Worm (Caenorhabditis elegans) whole organism, late embryonic: ENCODE data around the gene T06D8.10.

ENCODE experiments used
- C38D4.7 ChIP-seq: fragments of 200-800 bp; sonication (Bioruptor generic); optimal IDR thresholded peaks from 2 replicates; lab custom pipeline; 2018; ENCODE audit warnings: mild to moderate bottlenecking, missing genetic modification characterization, moderate library complexity, missing compliant biosample characterization
- F13H6.1 ChIP-seq: sonication (generic microtip); optimal IDR thresholded peaks from 2 replicates; lab custom pipeline; 2016; ENCODE audit warnings: missing genetic modification characterization, missing compliant biosample characterization
- K02D7.2 ChIP-seq: sonication (generic microtip); optimal IDR thresholded peaks from 2 replicates; lab custom pipeline; 2017; ENCODE audit warnings: mild to moderate bottlenecking, missing genetic modification characterization, missing compliant biosample characterization
- K09A11.1 ChIP-seq: sonication (generic microtip); optimal IDR thresholded peaks from 2 replicates; lab custom pipeline; 2017; ENCODE audit warnings: antibody characterized with exemption, mild to moderate bottlenecking, missing genetic modification characterization, missing compliant biosample characterization; ENCODE audit not compliant: insufficient read depth
- T23F11.4 ChIP-seq: fragments of 200-800 bp; sonication (Bioruptor generic); optimal IDR thresholded peaks from 2 replicates; lab custom pipeline; 2018; ENCODE audit warnings: mild to moderate bottlenecking, missing genetic modification characterization, missing compliant biosample characterization
- ahr-1 ChIP-seq: sonication (generic microtip); optimal IDR thresholded peaks from 2 replicates; lab custom pipeline; 2016; ENCODE audit warnings: missing genetic modification characterization, missing compliant biosample characterization
- ceh-14 ChIP-seq: sonication (generic microtip); optimal IDR thresholded peaks from 2 replicates; lab custom pipeline; 2016; ENCODE audit warnings: missing genotype, missing genetic modification characterization, missing compliant biosample characterization
- ceh-2 ChIP-seq: sonication (generic microtip); optimal IDR thresholded peaks from 2 replicates; lab custom pipeline; 2016; ENCODE audit warnings: missing genotype, missing genetic modification characterization, missing compliant biosample characterization
- ceh-22 ChIP-seq: sonication (generic microtip); optimal IDR thresholded peaks from 2 replicates; lab custom pipeline; 2017; ENCODE audit warnings: missing biosample characterization, missing genetic modification characterization
- ceh-30 ChIP-seq: fragments of 150-350 bp; optimal IDR thresholded peaks from 2 replicates; lab custom pipeline; 2014; ENCODE audit warnings: missing biosample characterization, missing genetic modification characterization
- ceh-31 ChIP-seq: sonication (generic microtip); optimal IDR thresholded peaks from 2 replicates; lab custom pipeline; 2016; ENCODE audit warnings: missing genetic modification characterization, missing compliant biosample characterization
- ceh-34 ChIP-seq: sonication (generic microtip); optimal IDR thresholded peaks from 2 replicates; lab custom pipeline; 2016; ENCODE audit warnings: mild to moderate bottlenecking, missing genetic modification characterization, missing compliant biosample characterization
- ceh-48 ChIP-seq: sonication (generic microtip); optimal IDR thresholded peaks from 2 replicates; lab custom pipeline; 2016; ENCODE audit warnings: missing genetic modification characterization, inconsistent platforms, missing compliant biosample characterization
- che-1 ChIP-seq: sonication (generic microtip); optimal IDR thresholded peaks from 2 replicates; lab custom pipeline; 2016; ENCODE audit warnings: mild to moderate bottlenecking, missing genetic modification characterization, missing compliant biosample characterization
- dve-1 ChIP-seq: sonication (generic microtip); optimal IDR thresholded peaks from 2 replicates; lab custom pipeline; 2017; ENCODE audit warnings: antibody characterized with exemption, mild to moderate bottlenecking, missing genetic modification characterization, missing compliant biosample characterization
- elt-2 ChIP-seq: sonication (generic microtip); optimal IDR thresholded peaks from 2 replicates; lab custom pipeline; 2016; ENCODE audit warnings: missing genetic modification reagents, missing genetic modification characterization, missing compliant biosample characterization
- elt-4 ChIP-seq: sonication (generic microtip); optimal IDR thresholded peaks from 2 replicates; lab custom pipeline; 2016; ENCODE audit warnings: missing genetic modification characterization, missing compliant biosample characterization
- fax-1 ChIP-seq: sonication (generic microtip); optimal IDR thresholded peaks from 2 replicates; lab custom pipeline; 2016; ENCODE audit warnings: missing genotype, missing genetic modification characterization, missing compliant biosample characterization
- hlh-13 ChIP-seq: fragments of 200-800 bp; sonication (Bioruptor generic); optimal IDR thresholded peaks from 2 replicates; lab custom pipeline; 2018; ENCODE audit warnings: mild to moderate bottlenecking, missing genetic modification characterization, missing compliant biosample characterization
- hlh-30 ChIP-seq: sonication (generic microtip); optimal IDR thresholded peaks from 2 replicates; lab custom pipeline; 2017; ENCODE audit warnings: antibody characterized with exemption, missing genetic modification characterization, missing compliant biosample characterization; ENCODE audit not compliant: insufficient read depth
- hlh-6 ChIP-seq: sonication (generic microtip); optimal IDR thresholded peaks from 2 replicates; lab custom pipeline; 2016; ENCODE audit warnings: missing genotype, missing genetic modification characterization, missing compliant biosample characterization
- hlh-8 ChIP-seq: sonication (generic microtip); optimal IDR thresholded peaks from 2 replicates; lab custom pipeline; 2016; ENCODE audit warnings: missing genotype, missing genetic modification characterization, missing compliant biosample characterization
- lim-6 ChIP-seq: sonication (generic microtip); optimal IDR thresholded peaks from 2 replicates; lab custom pipeline; 2016; ENCODE audit warnings: missing genetic modification characterization, missing compliant biosample characterization
- nhr-11 ChIP-seq: fragments of 150-350 bp; optimal IDR thresholded peaks from 2 replicates; lab custom pipeline; 2014; ENCODE audit warnings: missing biosample characterization, missing genetic modification characterization
- npax-4 ChIP-seq: sonication (generic microtip); optimal IDR thresholded peaks from 2 replicates; lab custom pipeline; 2016; ENCODE audit warnings: missing genetic modification characterization, missing compliant biosample characterization
- odd-2 ChIP-seq: sonication (generic microtip); optimal IDR thresholded peaks from 2 replicates; lab custom pipeline; 2017; ENCODE audit warnings: antibody characterized with exemption, mild to moderate bottlenecking, missing genetic modification characterization, missing compliant biosample characterization
- pat-9 ChIP-seq: fragments of 200-800 bp; sonication (Bioruptor generic); optimal IDR thresholded peaks from 2 replicates; lab custom pipeline; 2018; ENCODE audit warnings: mild to moderate bottlenecking, missing genetic modification characterization, moderate library complexity, missing compliant biosample characterization
- pax-1 ChIP-seq: fragments of 150-350 bp; optimal IDR thresholded peaks from 2 replicates; lab custom pipeline; 2014; ENCODE audit warnings: missing biosample characterization, missing genetic modification characterization
- pha-2 ChIP-seq: sonication (generic microtip); optimal IDR thresholded peaks from 2 replicates; lab custom pipeline; 2017; ENCODE audit warnings: mild to moderate bottlenecking, missing genetic modification characterization, missing compliant biosample characterization
- ref-2 ChIP-seq: sonication (generic microtip); optimal IDR thresholded peaks from 2 replicates; lab custom pipeline; 2016; ENCODE audit warnings: missing genetic modification characterization, missing compliant biosample characterization
- sdc-2 ChIP-seq: sonication (generic microtip); optimal IDR thresholded peaks from 2 replicates; lab custom pipeline; 2016; ENCODE audit warnings: missing genotype, missing genetic modification characterization, missing compliant biosample characterization
- tbx-2 ChIP-seq: sonication (generic microtip); optimal IDR thresholded peaks from 2 replicates; lab custom pipeline; 2016; ENCODE audit warnings: missing genetic modification characterization, missing compliant biosample characterization
- tbx-7 ChIP-seq: sonication (generic microtip); optimal IDR thresholded peaks from 2 replicates; lab custom pipeline; 2016; ENCODE audit warnings: missing genotype, missing genetic modification characterization, missing compliant biosample characterization
- ttx-3 ChIP-seq: sonication (generic microtip); optimal IDR thresholded peaks from 2 replicates; lab custom pipeline; 2016; ENCODE audit warnings: missing genetic modification reagents, missing genetic modification characterization, missing compliant biosample characterization
- unc-3 ChIP-seq, 2 experiments: fragments of 200-800 bp in 1 of 2; sonication (Bioruptor generic) in 1 of 2; sonication (generic microtip) in 1 of 2; conservative IDR thresholded peaks in 1 of 2; optimal IDR thresholded peaks in 1 of 2; 2 replicates each; pipeline versions ENCODE4 v1.3.6 to Lab custom; 2016 to 2022; ENCODE audit warnings: missing compliant biosample characterization in 2 of 2, missing genetic modification characterization in 2 of 2, missing genetic modification reagents in 1 of 2
- unc-86 ChIP-seq: sonication (generic microtip); optimal IDR thresholded peaks from 2 replicates; lab custom pipeline; 2016; ENCODE audit warnings: missing genetic modification characterization, missing compliant biosample characterization
- ztf-16 ChIP-seq: sonication (generic microtip); optimal IDR thresholded peaks from 2 replicates; lab custom pipeline; 2017; ENCODE audit warnings: missing genetic modification characterization, missing compliant biosample characterization

Gene T06D8.10

ce11 chrII:11261173-11261572 lies 13.9 kb upstream of the T06D8.10 start, which contains the start of gene T05B9.1:
Gene T05B9.1 (minus strand): TSS chrII:11261192.
- TF ChIP-seq tbx-2 (tag; lab: Kevin White, UChicago) (no peak), T23F11.4 (GFP tag; lab: Kevin White, UChicago) (no peak), pax-1 (tag; lab: Kevin White, UChicago) (no peak), pha-2 (no peak), che-1 (tag; lab: Kevin White, UChicago) (no peak)

ce11 chrII:11259766-11260165 lies 12.5 kb upstream of the T06D8.10 start:
- TF ChIP-seq unc-3 (GFP tag; conservative IDR thresholded peaks at IDR 0.05; lab: Robert Waterston, UW) (no peak), unc-3 (tag; optimal IDR thresholded peaks at IDR 0.05; lab: Kevin White, UChicago) (no peak), dve-1 (tag; lab: Kevin White, UChicago) (no peak), hlh-6 (tag; lab: Kevin White, UChicago) (no peak), K09A11.1 (tag; lab: Kevin White, UChicago) (no peak), nhr-11 (tag; lab: Kevin White, UChicago) (no peak), tbx-7 (tag; lab: Kevin White, UChicago) (no peak), ceh-2 (no peak), ahr-1 (tag; lab: Kevin White, UChicago) (no peak), C38D4.7 (GFP tag; lab: Kevin White, UChicago) (no peak), npax-4 (no peak), ceh-14 (tag; lab: Kevin White, UChicago) (no peak), odd-2 (tag; lab: Kevin White, UChicago) (no peak), sdc-2 (tag; lab: Kevin White, UChicago) (no peak), fax-1 (tag; lab: Kevin White, UChicago) (no peak), ref-2 (no peak), ceh-30 (no peak), ztf-16 (no peak), F13H6.1 (tag; lab: Kevin White, UChicago) (no peak), pat-9 (tag; lab: Kevin White, UChicago) (no peak)

- TF ChIP-seq dve-1 (tag; lab: Kevin White, UChicago) (no peak), unc-86 (no peak), elt-4 (tag; lab: Kevin White, UChicago) (no peak), hlh-13 (GFP tag; lab: Kevin White, UChicago) (no peak), hlh-8 (tag; lab: Kevin White, UChicago) (no peak), ceh-22 (tag; lab: Kevin White, UChicago) (no peak), ceh-31 (tag; lab: Kevin White, UChicago) (no peak), sdc-2 (tag; lab: Kevin White, UChicago) (no peak), K02D7.2 (tag; lab: Kevin White, UChicago) (no peak), lim-6 (tag; lab: Kevin White, UChicago) (no peak), hlh-6 (tag; lab: Kevin White, UChicago) (no peak), elt-2 (tag; lab: Kevin White, UChicago) (no peak), F13H6.1 (tag; lab: Kevin White, UChicago) (no peak), hlh-30 (tag; lab: Kevin White, UChicago) (no peak), ceh-48 (tag; lab: Kevin White, UChicago) (no peak), ttx-3 (tag; lab: Kevin White, UChicago) (no peak)
Observed at ce11 chrII:11255536-11255935, 8.2 kb upstream of the T06D8.10 start, which contains the start of gene T05B9.2. Gene T05B9.2 (plus strand): TSS chrII:11255836.

ce11 chrII:11246506-11246905 lies 808 bp downstream of the T06D8.10 start:
- TF ChIP-seq ceh-34 (tag; lab: Kevin White, UChicago) (no peak), pax-1 (tag; lab: Kevin White, UChicago) (no peak), nhr-11 (tag; lab: Kevin White, UChicago) (no peak), ttx-3 (tag; lab: Kevin White, UChicago) (no peak)
- TF ChIP-seq, all 69 proteins: peak for 0
